Worm (Caenorhabditis elegans): ENCODE results near the gene T10B5.10.
"Not testable (repeated sequence)": the region's sequence is repeated elsewhere in the genome, so short reads cannot be mapped to it uniquely, and the experiment has no call there.

The T10B5.10 gene

DNA sequence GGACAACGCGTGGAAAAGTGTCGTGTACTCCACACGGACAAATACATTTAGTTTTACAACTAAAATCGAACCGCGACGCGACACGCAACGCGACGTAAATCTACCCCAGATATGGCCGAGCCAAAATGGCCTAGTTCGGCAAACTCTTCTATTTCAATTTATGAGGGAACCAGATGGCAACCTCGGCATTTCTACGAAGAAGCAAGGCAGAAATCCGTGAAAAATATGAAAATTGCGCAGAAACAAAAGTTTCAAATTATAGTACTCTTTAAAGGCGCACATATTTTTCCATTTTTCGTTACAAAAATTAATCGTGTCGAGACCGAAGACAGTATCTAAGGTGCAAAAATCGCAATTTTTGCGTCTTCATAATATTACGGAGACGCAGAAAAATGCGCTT lies 41.3 kb downstream of the T10B5.10 start, which contains the start of gene Y46H3A.5:
Y46H3A.5 (minus strand) TSS at position 101 of the 400 bp plus-strand sequence.
- TF ChIP-seq ztf-11, pha-4, lin-15B (tag; optimal IDR thresholded peaks at IDR 0.05): not testable (repeated sequence)

- TF ChIP-seq ztf-11 (tag; optimal IDR thresholded peaks at IDR 0.05) = no peak
- no peak for TF ChIP-seq fos-1 (tag; optimal IDR thresholded peaks at IDR 0.05)
- TF ChIP-seq elt-3 (tag; optimal IDR thresholded peaks at IDR 0.05) = no peak
- no peak for TF ChIP-seq nfya-1 (tag; optimal IDR thresholded peaks at IDR 0.05; ENCODE audit: insufficient read depth)
- TF ChIP-seq nhr-25 (tag; optimal IDR thresholded peaks at IDR 0.05) = no peak
- TF ChIP-seq ceh-16 (tag; optimal IDR thresholded peaks at IDR 0.05) = no peak
- TF ChIP-seq nhr-67 (tag; optimal IDR thresholded peaks at IDR 0.05) = no peak
- no peak for TF ChIP-seq elt-1 (tag; optimal IDR thresholded peaks at IDR 0.05)
- no peak for TF ChIP-seq fkh-2 (tag; optimal IDR thresholded peaks at IDR 0.05)
- no peak for TF ChIP-seq nhr-76 (tag; optimal IDR thresholded peaks at IDR 0.05)
- TF ChIP-seq zag-1 (tag; optimal IDR thresholded peaks at IDR 0.05) = no peak
- TF ChIP-seq ZK546.5 (tag; optimal IDR thresholded peaks at IDR 0.05) = no peak
- TF ChIP-seq lsy-12 (tag; optimal IDR thresholded peaks at IDR 0.05) = no peak
- TF ChIP-seq nhr-11 (tag; optimal IDR thresholded peaks at IDR 0.05) = no peak
These were observed 45.0 kb downstream of the T10B5.10 start, which contains the start of gene Y46H3A.4 for ce11 chrV:1811035-1811434. TSS of gene Y46H3A.4 (minus strand) at chrV:1811135.

DNA sequence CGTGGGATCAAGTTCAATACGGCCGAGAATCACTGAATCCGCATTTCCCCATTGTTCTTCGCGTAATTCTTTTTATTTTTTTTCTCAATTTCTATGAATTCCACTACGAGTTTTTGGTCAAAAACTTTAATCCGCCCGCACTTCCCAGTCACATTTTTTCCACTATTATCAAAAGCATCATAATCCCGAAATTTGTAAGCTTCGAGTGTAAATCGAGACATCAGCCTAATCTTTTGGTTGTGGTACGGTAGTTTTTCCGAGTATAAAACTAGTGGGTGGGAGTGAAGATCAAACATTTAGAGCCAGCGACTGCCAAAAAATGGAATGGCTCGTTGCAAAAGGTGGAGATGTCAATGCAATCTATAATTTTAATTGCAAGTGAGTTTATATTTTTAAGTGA lies 48.9 kb downstream of the T10B5.10 start, which contains the start of gene srt-42:
srt-42 (plus strand) TSS at position 301 of the 400 bp plus-strand sequence.
- TF ChIP-seq egl-5 (tag; optimal IDR thresholded peaks at IDR 0.05) (no peak), ama-1 (optimal IDR thresholded peaks at IDR 0.05) (no peak), nhr-23 (tag; optimal IDR thresholded peaks at IDR 0.05) (no peak), egl-27 (tag; optimal IDR thresholded peaks at IDR 0.05) (no peak), skn-1 (tag; optimal IDR thresholded peaks at IDR 0.05) (no peak), nhr-25 (tag; optimal IDR thresholded peaks at IDR 0.05) (no peak), eor-1 (tag; optimal IDR thresholded peaks at IDR 0.05) (no peak), ceh-9 (tag; optimal IDR thresholded peaks at IDR 0.05) (no peak), tbx-2 (tag; optimal IDR thresholded peaks at IDR 0.05) (no peak)

- TF ChIP-seq egl-5 (tag; optimal IDR thresholded peaks at IDR 0.05) = peak; percentile 19
- TF ChIP-seq egl-27 (tag; optimal IDR thresholded peaks at IDR 0.05) = no peak
- peak; percentile 92 for TF ChIP-seq ama-1 (optimal IDR thresholded peaks at IDR 0.05)
- peak; percentile 49 for TF ChIP-seq pha-4 (tag; optimal IDR thresholded peaks at IDR 0.05)
- no peak for TF ChIP-seq fkh-2 (tag; optimal IDR thresholded peaks at IDR 0.05)
- TF ChIP-seq R02D3.7 (tag; optimal IDR thresholded peaks at IDR 0.05) = no peak
- no peak for TF ChIP-seq aly-2 (tag; optimal IDR thresholded peaks at IDR 0.05)
- TF ChIP-seq nhr-11 (tag; optimal IDR thresholded peaks at IDR 0.05) = no peak
- TF ChIP-seq nhr-23 (tag; optimal IDR thresholded peaks at IDR 0.05) = no peak
- no peak for TF ChIP-seq nhr-67 (tag; optimal IDR thresholded peaks at IDR 0.05)
- TF ChIP-seq nhr-43 (tag; optimal IDR thresholded peaks at IDR 0.05; ENCODE audit: poor library complexity, severe bottlenecking) = no peak
- TF ChIP-seq nhr-25 (tag; optimal IDR thresholded peaks at IDR 0.05) = peak; percentile 13
- TF ChIP-seq nhr-28 (tag; optimal IDR thresholded peaks at IDR 0.05) = no peak
- peak; percentile 30 for TF ChIP-seq nfya-1 (tag; optimal IDR thresholded peaks at IDR 0.05; ENCODE audit: insufficient read depth)
These were observed 50.3 kb downstream of the T10B5.10 start for ce11 chrV:1805724-1806316.

DNA sequence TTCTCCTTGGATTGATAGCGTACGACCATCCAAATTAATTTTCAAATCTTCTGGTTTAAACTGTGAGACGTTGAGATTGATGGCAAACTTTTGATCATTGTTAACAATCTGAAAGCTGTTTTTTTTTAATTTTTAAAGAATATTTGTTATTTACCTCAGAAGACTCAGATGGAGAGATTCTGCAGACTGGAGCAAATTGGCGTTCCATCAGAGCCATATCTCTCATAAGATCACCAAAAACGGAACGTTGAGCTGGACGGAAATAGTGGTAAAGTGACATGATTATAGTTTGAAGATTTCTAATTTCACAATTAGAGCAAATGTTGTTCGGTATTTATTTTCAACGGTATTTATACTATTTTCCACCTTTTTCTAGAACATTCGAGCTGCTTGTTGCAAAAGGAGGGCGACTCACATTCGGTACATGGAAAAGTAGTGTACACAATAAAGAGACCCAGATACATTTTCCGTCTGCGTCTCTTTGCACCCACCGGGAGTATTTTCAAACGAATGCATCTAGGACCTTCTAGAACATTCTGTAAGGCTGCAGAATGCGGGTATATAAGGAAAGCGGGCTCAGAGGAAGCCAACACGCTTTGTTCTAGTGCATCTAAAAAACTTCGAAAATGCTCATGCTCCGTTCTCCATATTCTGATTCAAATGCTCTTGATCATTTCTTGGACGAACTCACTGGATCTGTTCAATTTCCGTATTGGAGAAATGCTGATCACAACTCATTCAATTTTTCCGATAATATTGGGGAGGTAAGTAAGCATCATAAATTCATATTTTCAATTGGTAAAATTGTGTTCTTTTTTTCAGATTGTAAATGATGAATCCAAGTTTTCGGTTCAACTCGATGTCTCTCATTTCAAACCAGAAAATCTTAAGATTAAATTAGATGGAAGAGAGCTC lies 51.2 kb downstream of the T10B5.10 start, which contains the start of the genes hsp-16.2 and hsp-16.41:
hsp-16.2 (minus strand) TSS at position 313 of the 915 bp plus-strand sequence.
hsp-16.41 (plus strand) TSS at position 534 of the 915 bp plus-strand sequence.
- peak in 1 of 2 experiments; percentile 69 for TF ChIP-seq eor-1 (tag; optimal IDR thresholded peaks at IDR 0.05)
- peak; percentile 81 for TF ChIP-seq nfya-1 (tag; optimal IDR thresholded peaks at IDR 0.05; ENCODE audit: insufficient read depth)
- no peak for TF ChIP-seq nhr-237 (tag; optimal IDR thresholded peaks at IDR 0.05)
- peak; percentile 40 for TF ChIP-seq skn-1 (tag; optimal IDR thresholded peaks at IDR 0.05)
- peak; percentile 6 for TF ChIP-seq nhr-25 (tag; optimal IDR thresholded peaks at IDR 0.05)
- TF ChIP-seq ztf-4 (tag; optimal IDR thresholded peaks at IDR 0.05) = no peak
- no peak for TF ChIP-seq unc-62 (GFP tag; optimal IDR thresholded peaks at IDR 0.05)
- TF ChIP-seq sea-2 (GFP tag; optimal IDR thresholded peaks at IDR 0.05) = peak; percentile 65
- TF ChIP-seq lin-39 (tag; optimal IDR thresholded peaks at IDR 0.05) = peak; percentile 49
- peak; percentile 95 for TF ChIP-seq ama-1 (optimal IDR thresholded peaks at IDR 0.05)
- TF ChIP-seq nhr-76 (tag; optimal IDR thresholded peaks at IDR 0.05) = no peak
- TF ChIP-seq ceh-82 (tag; optimal IDR thresholded peaks at IDR 0.05) = no peak
- TF ChIP-seq nhr-67 (tag; optimal IDR thresholded peaks at IDR 0.05) = no peak
- no peak for TF ChIP-seq daf-12 (tag; optimal IDR thresholded peaks at IDR 0.05)
- no peak for TF ChIP-seq mml-1 (tag; optimal IDR thresholded peaks at IDR 0.05)
- peak; percentile 46 for TF ChIP-seq lsy-12 (tag; optimal IDR thresholded peaks at IDR 0.05)
- no peak for TF ChIP-seq nhr-23 (tag; optimal IDR thresholded peaks at IDR 0.05)
- TF ChIP-seq hmg-11 (tag; optimal IDR thresholded peaks at IDR 0.05) = peak; percentile 29
- TF ChIP-seq ceh-9 (tag; optimal IDR thresholded peaks at IDR 0.05) = no peak
- no peak for TF ChIP-seq elt-1 (tag; optimal IDR thresholded peaks at IDR 0.05)
- no peak for TF ChIP-seq unc-39 (tag; optimal IDR thresholded peaks at IDR 0.05)
- TF ChIP-seq fkh-10 (GFP tag; optimal IDR thresholded peaks at IDR 0.05) = no peak
- peak; percentile 62 for TF ChIP-seq pha-4 (tag; optimal IDR thresholded peaks at IDR 0.05)
- peak; percentile 28 for TF ChIP-seq elt-2 (tag; optimal IDR thresholded peaks at IDR 0.05)
